Worm (Caenorhabditis elegans) whole organism, L3 larva: ENCODE data around the gene snf-11.

ENCODE experiments used
- R02D3.7 ChIP-seq: fragments of 150-350 bp; optimal IDR thresholded peaks from 2 replicates; lab custom pipeline; 2014; ENCODE audit warnings: missing biosample characterization, missing genetic modification characterization
- ama-1 ChIP-seq: fragments of 150-350 bp; optimal IDR thresholded peaks from 2 replicates; lab custom pipeline; 2018
- daf-12 ChIP-seq: fragments of 150-350 bp; optimal IDR thresholded peaks from 2 replicates; lab custom pipeline; 2014; ENCODE audit warnings: missing biosample characterization, missing genetic modification reagents, missing genetic modification characterization
- fkh-10 ChIP-seq: sonication (generic microtip); optimal IDR thresholded peaks from 2 replicates; lab custom pipeline; 2017; ENCODE audit warnings: missing biosample characterization, missing genetic modification reagents, missing genetic modification characterization
- mdl-1 ChIP-seq: fragments of 150-350 bp; optimal IDR thresholded peaks from 2 replicates; lab custom pipeline; 2014; ENCODE audit warnings: missing biosample characterization, missing genetic modification characterization
- nhr-11 ChIP-seq: fragments of 150-350 bp; optimal IDR thresholded peaks from 2 replicates; lab custom pipeline; 2014; ENCODE audit warnings: missing biosample characterization, missing genetic modification characterization
- nhr-23 ChIP-seq: fragments of 150-350 bp; optimal IDR thresholded peaks from 2 replicates; lab custom pipeline; 2014; ENCODE audit warnings: missing biosample characterization, missing genetic modification reagents, missing genetic modification characterization
- skn-1 ChIP-seq: fragments of 150-350 bp; optimal IDR thresholded peaks from 2 replicates; lab custom pipeline; 2014; ENCODE audit warnings: missing biosample characterization, missing genetic modification characterization
- unc-39 ChIP-seq: sonication (generic microtip); optimal IDR thresholded peaks from 4 replicates; lab custom pipeline; 2017; ENCODE audit warnings: missing biosample characterization, missing genetic modification characterization

ce11 chrV:11321719-11322118, 13.5 kb upstream of the snf-11 start, which contains the start of gene F47G9.4:
- TF ChIP-seq nhr-23 (tag; lab: Kevin White, UChicago) (no peak), mdl-1 (tag; lab: Kevin White, UChicago) (no peak), unc-39 (tag; lab: Kevin White, UChicago) (no peak), fkh-10 (GFP tag; lab: Kevin White, UChicago) (no peak), R02D3.7 (no peak), daf-12 (tag; lab: Kevin White, UChicago) (no peak), nhr-11 (tag; lab: Kevin White, UChicago) (no peak), skn-1 (tag; lab: Kevin White, UChicago) (no peak), ama-1 (no peak)
